Fruit fly (Drosophila melanogaster) whole organism, adult: ENCODE data around the gene CG14073.

Experiments
- CG11617 ChIP-seq: fragments of 200-800 bp; sonication (Bioruptor generic); optimal IDR thresholded peaks from 2 replicates; lab custom pipeline; 2017; ENCODE audit warnings: mild to moderate bottlenecking, missing biosample characterization, missing genetic modification reagents, missing genetic modification characterization
- CG12768 ChIP-seq: fragments of 200-800 bp; sonication (Bioruptor generic); optimal IDR thresholded peaks from 2 replicates; lab custom pipeline; 2017; ENCODE audit warnings: missing biosample characterization, missing genetic modification characterization, mild to moderate bottlenecking, moderate library complexity, missing genetic modification reagents
- CG14711 ChIP-seq: fragments of 200-800 bp; sonication (Bioruptor generic); optimal IDR thresholded peaks from 2 replicates; lab custom pipeline; 2018; ENCODE audit warnings: missing biosample characterization, mild to moderate bottlenecking, missing genetic modification characterization, moderate library complexity
- CG7045 ChIP-seq: fragments of 200-800 bp; sonication (Bioruptor generic); optimal IDR thresholded peaks from 2 replicates; lab custom pipeline; 2017; ENCODE audit warnings: missing biosample characterization, mild to moderate bottlenecking, missing genetic modification characterization
- CG7101 ChIP-seq: fragments of 200-800 bp; sonication (Bioruptor generic); optimal IDR thresholded peaks from 2 replicates; lab custom pipeline; 2018; ENCODE audit warnings: missing biosample characterization, mild to moderate bottlenecking, missing genetic modification characterization, moderate library complexity
- Hr96 ChIP-seq: fragments of 200-800 bp; sonication (Bioruptor generic); optimal IDR thresholded peaks from 2 replicates; lab custom pipeline; 2016; ENCODE audit warnings: missing biosample characterization, missing genetic modification characterization
- cnc ChIP-seq, 2 experiments: fragments of >200 bp; optimal IDR thresholded peaks; 2 replicates each; lab custom pipeline; 2017
- kay ChIP-seq: fragments of 200-800 bp; sonication (Bioruptor generic); peaks from one replicate; lab custom pipeline; 2016; ENCODE audit warnings: missing biosample characterization, missing genetic modification characterization, borderline replicate concordance
- ovo ChIP-seq: fragments of 200-800 bp; sonication (Bioruptor generic); optimal IDR thresholded peaks from 2 replicates; lab custom pipeline; 2016; ENCODE audit warnings: missing biosample characterization, missing genetic modification characterization
- pad ChIP-seq: fragments of 200-800 bp; sonication (Bioruptor generic); optimal IDR thresholded peaks from 3 replicates; lab custom pipeline; 2017; ENCODE audit warnings: missing biosample characterization, missing genetic modification characterization, mild to moderate bottlenecking, moderate library complexity, missing genetic modification reagents
- tj ChIP-seq: fragments of 200-800 bp; sonication (Bioruptor generic); optimal IDR thresholded peaks from 3 replicates; lab custom pipeline; 2017; ENCODE audit warnings: missing biosample characterization, mild to moderate bottlenecking, missing genetic modification characterization, moderate library complexity
- toe ChIP-seq: fragments of 200-800 bp; sonication (Bioruptor generic); optimal IDR thresholded peaks from 2 replicates; lab custom pipeline; 2016; ENCODE audit warnings: missing biosample characterization, missing genetic modification characterization

- TF ChIP-seq CG14711 (tag; lab: Kevin White, UChicago) (no peak), tj (GFP tag; lab: Kevin White, UChicago) (no peak), toe (no peak), CG7101 (tag; lab: Kevin White, UChicago) (no peak), kay (GFP tag; lab: Kevin White, UChicago) (peak; percentile 63), ovo (no peak), cnc (optimal IDR thresholded peaks at IDR 0.05; lab: Kevin White, UChicago) (no peak), CG11617 (no peak), pad (GFP tag; lab: Kevin White, UChicago) (no peak), Hr96 (no peak), CG12768 (GFP tag; lab: Kevin White, UChicago) (no peak), CG7045 (GFP tag; lab: Kevin White, UChicago) (no peak)
Observed at dm6 chr3L:18816719-18817118, 3.8 kb downstream of the CG14073 start.
